Worm (Caenorhabditis elegans): Measurements from ENCODE around the gene F56C3.4.

The F56C3.4 gene

ce11 chrX:1372464-1372863 is 11.9 kb upstream of the F56C3.4 start:
- TF ChIP-seq egl-43 (GFP tag; IDR thresholded peaks at IDR 0.05) (no peak), sdz-12 (GFP tag; optimal IDR thresholded peaks at IDR 0.05) (no peak), snpc-4 (tag; optimal IDR thresholded peaks at IDR 0.05) (peak; percentile 3), mxl-3 (GFP tag; optimal IDR thresholded peaks at IDR 0.05) (no peak), fkh-10 (GFP tag; optimal IDR thresholded peaks at IDR 0.05) (no peak), F26F4.8 (GFP tag; conservative IDR thresholded peaks at IDR 0.05) (0 out of 2 replicates have a peak, but pooled peaks have one; percentile 20), saeg-2 (GFP tag; IDR thresholded peaks at IDR 0.05) (no peak), spr-1 (tag; optimal IDR thresholded peaks at IDR 0.05) (no peak), Y105C5A.15 (GFP tag; IDR thresholded peaks at IDR 0.05) (no peak), snpc-1.2 (GFP tag; IDR thresholded peaks at IDR 0.05) (peak; percentile 39; the same call in 1 of the 2 replicates)

ce11 chrX:1371688-1372087 is 11.2 kb upstream of the F56C3.4 start, which contains the start of gene fbxa-190:
Gene fbxa-190 (plus strand): TSS chrX:1372012.
- TF ChIP-seq pqm-1 (tag; optimal IDR thresholded peaks at IDR 0.05) (peak; percentile 58), daf-16 (GFP tag; optimal IDR thresholded peaks at IDR 0.05) (no peak), daf-16 (tag; optimal IDR thresholded peaks at IDR 0.05) (peak; percentile 87), sdz-12 (GFP tag; optimal IDR thresholded peaks at IDR 0.05) (no peak), nhr-28 (tag; optimal IDR thresholded peaks at IDR 0.05) (peak; percentile 22), dmd-6 (GFP tag; IDR thresholded peaks at IDR 0.05) (peak; percentile 30; the same call in 1 of the 2 replicates), dve-1 (tag; optimal IDR thresholded peaks at IDR 0.05; ENCODE audit: insufficient read depth) (peak; percentile 4), F37D6.2 (tag; optimal IDR thresholded peaks at IDR 0.05) (no peak)

- peak; percentile 49 for TF ChIP-seq mes-2 (tag; optimal IDR thresholded peaks at IDR 0.05; ENCODE audit: poor library complexity, severe bottlenecking)
- no peak for TF ChIP-seq pqm-1 (tag; optimal IDR thresholded peaks at IDR 0.05)
- no peak for TF ChIP-seq daf-8 (GFP tag; IDR thresholded peaks at IDR 0.05)
- TF ChIP-seq nhr-42 (GFP tag; IDR thresholded peaks at IDR 0.05) = peak; percentile 67; the same call in 1 of the 2 replicates
- TF ChIP-seq mep-1 (tag; optimal IDR thresholded peaks at IDR 0.05) = no peak
- TF ChIP-seq hmg-1.1 (GFP tag; IDR thresholded peaks at IDR 0.05) = peak; percentile 46
- peak; percentile 39 for TF ChIP-seq duxl-1 (tag; optimal IDR thresholded peaks at IDR 0.05; ENCODE audit: poor library complexity)
- no peak for TF ChIP-seq ceh-62 (tag; optimal IDR thresholded peaks at IDR 0.05)
- peak in 1 of 2 experiments; percentile 19 for TF ChIP-seq unc-62 (GFP tag; optimal IDR thresholded peaks at IDR 0.05 in 1 of 2)
- TF ChIP-seq unc-62 (tag; optimal IDR thresholded peaks at IDR 0.05) = no peak
- no peak for TF ChIP-seq zag-1 (tag; optimal IDR thresholded peaks at IDR 0.05)
- TF ChIP-seq zfp-3 (GFP tag; conservative IDR thresholded peaks at IDR 0.05) = no peak
- TF ChIP-seq madf-9 (GFP tag; conservative IDR thresholded peaks at IDR 0.05) = no peak
These were observed 10.3 kb upstream of the F56C3.4 start, which contains the start of gene F56C3.7 for ce11 chrX:1370736-1371281. Gene F56C3.7 (minus strand): TSS chrX:1370786.

- TF ChIP-seq mxl-2 (GFP tag; conservative IDR thresholded peaks at IDR 0.05) (no peak), nhr-10 (tag; optimal IDR thresholded peaks at IDR 0.05) (no peak), ZK337.2 (GFP tag; IDR thresholded peaks at IDR 0.05) (no peak), ceh-82 (tag; optimal IDR thresholded peaks at IDR 0.05) (no peak), daf-16 (GFP tag; optimal IDR thresholded peaks at IDR 0.05) (no peak), daf-16 (tag; optimal IDR thresholded peaks at IDR 0.05) (no peak), ces-1 (GFP tag; optimal IDR thresholded peaks at IDR 0.05) (no peak), F10B5.3 (tag; optimal IDR thresholded peaks at IDR 0.05) (no peak), ceh-32 (tag; optimal IDR thresholded peaks at IDR 0.05; ENCODE audit: poor library complexity) (no peak), F26F4.8 (GFP tag; conservative IDR thresholded peaks at IDR 0.05) (no peak), mdl-1 (tag; optimal IDR thresholded peaks at IDR 0.05) (no peak), snpc-4 (tag; optimal IDR thresholded peaks at IDR 0.05) (no peak), mdt-29 (GFP tag; IDR thresholded peaks at IDR 0.05) (no peak), zip-11 (GFP tag; IDR thresholded peaks at IDR 0.05) (no peak), nhr-76 (tag; optimal IDR thresholded peaks at IDR 0.05) (no peak), hif-1 (tag; optimal IDR thresholded peaks at IDR 0.05) (no peak), fkh-10 (GFP tag; optimal IDR thresholded peaks at IDR 0.05) (no peak), D1046.2 (GFP tag; IDR thresholded peaks at IDR 0.05) (no peak), Y48G9A.11 (GFP tag; IDR thresholded peaks at IDR 0.05) (no peak), ceh-62 (tag; optimal IDR thresholded peaks at IDR 0.05) (no peak), arid-1 (GFP tag; conservative IDR thresholded peaks at IDR 0.05) (no peak)
These were observed 6.9 kb upstream of the F56C3.4 start, which contains the start of gene dgn-2 for ce11 chrX:1367416-1367815. Gene dgn-2 (minus strand): TSS chrX:1367516.

Data from whole organism, L4 larva.